Worm (Caenorhabditis elegans): Measurements from ENCODE around the gene sqv-3.

DNA sequence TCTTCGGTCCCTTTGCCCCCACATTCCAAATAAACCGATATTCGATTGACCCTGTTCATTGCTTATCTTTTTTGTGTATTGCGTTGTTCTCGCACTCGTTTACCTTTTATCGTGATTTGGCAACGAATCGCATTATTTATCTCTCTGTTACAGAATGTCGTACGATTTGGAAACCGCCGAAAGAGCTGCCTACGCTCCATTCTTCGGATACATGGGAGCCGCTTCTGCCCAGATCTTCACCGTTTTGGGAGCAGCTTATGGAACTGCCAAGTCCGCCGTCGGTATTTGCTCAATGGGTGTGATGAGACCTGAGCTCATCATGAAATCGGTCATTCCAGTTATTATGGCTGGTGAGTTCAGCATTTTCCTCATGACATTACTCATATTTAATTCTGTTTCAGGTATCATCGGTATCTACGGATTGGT lies 1.9 kb upstream of the sqv-3 start, which contains the start of gene vha-2:
- TF ChIP-seq fkh-4 (tag; optimal IDR thresholded peaks at IDR 0.05; ENCODE audit: borderline replicate concordance) (no peak), egl-27 (tag; optimal IDR thresholded peaks at IDR 0.05) (no peak), snpc-4 (tag; optimal IDR thresholded peaks at IDR 0.05) (no peak), ceh-82 (tag; optimal IDR thresholded peaks at IDR 0.05) (no peak), hlh-4 (tag; optimal IDR thresholded peaks at IDR 0.05) (no peak), fkh-10 (GFP tag; optimal IDR thresholded peaks at IDR 0.05) (no peak), F16B12.6 (tag; optimal IDR thresholded peaks at IDR 0.05) (no peak), nhr-237 (tag; optimal IDR thresholded peaks at IDR 0.05) (no peak), lir-3 (tag; optimal IDR thresholded peaks at IDR 0.05; ENCODE audit: poor library complexity) (no peak), ces-1 (GFP tag; optimal IDR thresholded peaks at IDR 0.05) (no peak), elt-3 (tag; optimal IDR thresholded peaks at IDR 0.05) (no peak), mdl-1 (tag; optimal IDR thresholded peaks at IDR 0.05) (no peak), nhr-11 (tag; optimal IDR thresholded peaks at IDR 0.05) (no peak), elt-2 (tag; optimal IDR thresholded peaks at IDR 0.05) (no peak)

All from whole organism, L1 larva.